In the genomic region with DNA sequence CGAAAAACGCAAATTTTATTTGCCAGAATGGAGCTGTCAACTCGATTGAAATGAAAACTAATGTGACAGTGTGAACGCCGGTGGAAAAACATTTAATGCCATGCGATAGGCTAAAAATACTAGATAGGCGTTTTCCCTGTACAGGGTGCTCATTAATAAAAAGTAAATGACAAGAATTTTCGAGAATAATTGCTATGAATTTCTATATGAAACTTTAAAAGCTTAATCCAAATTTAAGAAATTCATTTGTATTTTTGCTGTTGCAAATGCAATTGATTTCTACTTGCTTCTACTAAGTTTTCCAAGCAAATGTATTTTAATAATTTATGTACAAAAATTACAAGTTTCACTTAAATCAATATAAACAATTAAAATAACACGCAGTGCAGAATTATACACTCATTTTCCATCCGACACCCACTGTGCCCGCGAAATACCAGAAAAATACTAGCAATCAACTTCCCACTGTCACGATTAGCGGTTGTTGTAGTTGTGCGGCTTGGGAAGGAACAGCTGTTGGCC, we compare ENCODE assay signal across 1 fruit fly cellular context.
A peak's percentile ranks its signal among the peaks of the same experiment; 100 is the strongest.
TF ChIP-seq lines count a peak whose summit lies in the region.

A gene (minus strand): TSS at position 50 of the 522 bp plus-strand sequence.

TF ChIP-seq in whole organism, embryonic, 481 proteins besides CTCF, POLR2A, EP300 and RAD21 (continued from another document):
- TF ChIP-seq CG14014 (GFP tag; IDR thresholded peaks at IDR 0.05; lab: Robert Waterston, UW) (peak; percentile 96), tio (GFP tag; optimal IDR thresholded peaks at IDR 0.05; lab: Kevin White, UChicago) (peak; percentile 97), ase (GFP tag; IDR thresholded peaks at IDR 0.05; lab: Robert Waterston, UW) (peak; percentile 95), chinmo (GFP tag; IDR thresholded peaks at IDR 0.05; lab: Robert Waterston, UW; ENCODE audit: partially characterized antibody) (no peak), CG34422 (GFP tag; IDR thresholded peaks at IDR 0.05; lab: Robert Waterston, UW) (peak; percentile 96), yki (optimal IDR thresholded peaks at IDR 0.05; lab: Kevin White, UChicago) (no peak), ewg (GFP tag; optimal IDR thresholded peaks at IDR 0.05; lab: Kevin White, UChicago) (peak; percentile 90), CG1602 (GFP tag; optimal IDR thresholded peaks at IDR 0.05; lab: Kevin White, UChicago) (peak; percentile 97)
TF ChIP-seq in whole organism, embryonic: peak in this region for 417.
